Worm (Caenorhabditis elegans): ENCODE data around the gene C08B6.2.

The C08B6.2 gene

DNA sequence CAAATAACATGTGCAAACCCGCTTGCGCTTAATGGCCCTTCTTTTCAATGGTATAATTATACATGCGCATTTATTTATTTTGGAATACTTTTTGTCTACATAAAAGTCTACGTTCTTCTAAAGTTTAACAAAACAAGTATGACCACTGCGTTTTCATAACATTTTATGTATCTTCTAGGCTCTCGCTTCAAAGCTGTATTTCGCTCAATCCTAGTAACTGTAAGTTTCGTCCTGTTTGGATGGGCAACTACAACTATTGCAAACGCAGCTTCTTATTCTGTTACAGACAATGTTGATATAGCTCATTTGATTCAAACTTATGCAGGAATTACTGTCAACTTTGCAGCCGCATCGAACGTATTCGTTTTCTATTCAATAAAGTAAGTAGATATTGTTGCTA, 44.2 kb downstream of the C08B6.2 start, which contains the start of gene srsx-27:
Gene srsx-27 (plus strand): TSS at position 301 of the 400 bp plus-strand sequence.
- no peak for TF ChIP-seq efl-1 (GFP tag; optimal IDR thresholded peaks at IDR 0.05)
- TF ChIP-seq atf-7 (tag; optimal IDR thresholded peaks at IDR 0.05), result no peak
- no peak for TF ChIP-seq akir-1 (GFP tag; optimal IDR thresholded peaks at IDR 0.05)
- TF ChIP-seq F52B5.7 (tag; optimal IDR thresholded peaks at IDR 0.05), result no peak
- TF ChIP-seq C06A6.2 (GFP tag; conservative IDR thresholded peaks at IDR 0.05), result no peak

DNA sequence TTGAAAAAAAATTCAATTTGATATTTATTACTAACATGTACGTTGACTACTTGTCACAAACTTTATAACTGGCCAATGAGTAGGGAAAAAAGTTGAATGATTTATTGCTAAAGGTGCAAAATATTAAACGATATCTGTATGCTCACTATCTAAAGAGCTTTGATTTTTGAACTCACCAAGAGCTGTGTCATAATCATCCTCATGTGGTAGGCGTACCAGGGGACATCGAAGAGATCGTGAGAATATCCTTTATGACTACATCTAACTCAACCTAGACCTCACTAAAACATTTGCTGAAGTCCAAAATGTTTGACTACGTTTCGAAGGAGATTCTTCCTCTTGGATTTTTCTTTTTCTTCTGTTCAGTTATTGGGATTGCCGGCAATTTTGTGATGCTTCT, 46.8 kb downstream of the C08B6.2 start, which contains the start of gene srsx-28:
Gene srsx-28 (plus strand): TSS at position 301 of the 400 bp plus-strand sequence.
- TF ChIP-seq egl-18 (GFP tag; IDR thresholded peaks at IDR 0.05), result no peak
- TF ChIP-seq unc-62 (GFP tag; optimal IDR thresholded peaks at IDR 0.05), result no peak
- TF ChIP-seq aptf-2 (GFP tag; conservative IDR thresholded peaks at IDR 0.05), result no peak
- no peak for TF ChIP-seq nfya-1 (tag; optimal IDR thresholded peaks at IDR 0.05; ENCODE audit: borderline replicate concordance, insufficient read depth)
- TF ChIP-seq Y53F4B.3 (GFP tag; IDR thresholded peaks at IDR 0.05), result no peak
- no peak for TF ChIP-seq egrh-3 (GFP tag; IDR thresholded peaks at IDR 0.05)
- TF ChIP-seq ZK185.1 (tag; optimal IDR thresholded peaks at IDR 0.05; ENCODE audit: poor library complexity, severe bottlenecking), result no peak
- no peak for TF ChIP-seq dox-1 (GFP tag; IDR thresholded peaks at IDR 0.05)
- TF ChIP-seq unc-130 (GFP tag; optimal IDR thresholded peaks at IDR 0.05), result no peak
- no peak for TF ChIP-seq hsf-1 (GFP tag; IDR thresholded peaks at IDR 0.05)
- TF ChIP-seq Y67H2A.10 (GFP tag; conservative IDR thresholded peaks at IDR 0.05), result no peak
- no peak for TF ChIP-seq F37B4.10 (GFP tag; IDR thresholded peaks at IDR 0.05)
- TF ChIP-seq pbrm-1 (GFP tag; IDR thresholded peaks at IDR 0.05), result no peak
- TF ChIP-seq lir-1 (GFP tag; conservative IDR thresholded peaks at IDR 0.05), result no peak
- TF ChIP-seq gei-17 (GFP tag; optimal IDR thresholded peaks at IDR 0.05), result no peak

DNA sequence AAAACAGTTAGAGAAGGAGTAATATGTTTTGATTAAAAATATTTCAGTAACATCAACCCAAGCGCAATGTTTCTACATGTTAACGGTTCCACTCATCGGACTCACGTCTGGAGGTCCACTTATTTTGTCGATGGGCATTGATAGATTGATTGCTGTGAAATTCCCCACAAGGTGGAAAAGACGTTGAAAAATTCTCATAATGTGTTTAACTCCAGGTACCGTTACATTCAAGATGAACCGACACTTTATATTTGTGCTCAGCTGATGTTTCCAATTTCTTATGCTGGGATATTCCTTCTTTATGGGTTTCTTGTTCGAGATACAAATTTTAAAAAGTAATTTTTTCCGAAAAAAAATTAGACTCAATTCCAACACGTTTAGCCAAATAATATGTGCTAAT, 47.6 kb downstream of the C08B6.2 start:
- TF ChIP-seq Y53F4B.3 (GFP tag; IDR thresholded peaks at IDR 0.05), result no peak
- TF ChIP-seq attf-5 (GFP tag; optimal IDR thresholded peaks at IDR 0.05), result no peak
- no peak for TF ChIP-seq Y53G8AR.9 (GFP tag; conservative IDR thresholded peaks at IDR 0.05)
- TF ChIP-seq nhr-120 (GFP tag; IDR thresholded peaks at IDR 0.05), result no peak
- no peak for TF ChIP-seq lsy-27 (tag; optimal IDR thresholded peaks at IDR 0.05; ENCODE audit: borderline replicate concordance, insufficient read depth)
- no peak for TF ChIP-seq sea-2 (GFP tag; IDR thresholded peaks at IDR 0.05)
- TF ChIP-seq dpff-1 (tag; optimal IDR thresholded peaks at IDR 0.05), result no peak
- TF ChIP-seq nfya-2 (GFP tag; IDR thresholded peaks at IDR 0.05), result no peak
- TF ChIP-seq somi-1 (GFP tag; optimal IDR thresholded peaks at IDR 0.05), result no peak
- TF ChIP-seq nhr-27 (tag; optimal IDR thresholded peaks at IDR 0.05), result no peak
- TF ChIP-seq mcd-1 (GFP tag; IDR thresholded peaks at IDR 0.05), result no peak

DNA sequence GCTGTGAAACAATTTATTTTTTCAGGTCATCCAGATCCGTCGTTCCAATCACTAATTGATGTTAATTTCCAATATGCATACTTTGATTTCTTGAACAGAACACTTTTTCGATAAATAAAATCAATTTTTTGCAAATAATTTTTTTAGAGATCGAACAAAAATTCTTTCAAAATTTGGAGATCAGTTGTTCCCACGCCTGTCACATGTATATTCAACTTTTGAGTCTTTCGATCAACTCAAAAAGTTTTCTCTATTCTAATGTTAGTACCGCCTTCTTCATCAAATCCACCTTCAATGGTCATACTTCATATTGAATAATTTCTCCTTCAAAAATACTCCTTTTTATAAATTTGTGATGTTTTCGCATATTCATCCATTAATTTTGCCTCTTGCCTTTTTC, 49.2 kb downstream of the C08B6.2 start, which contains the start of gene srsx-29:
Gene srsx-29 (plus strand): TSS at position 301 of the 400 bp plus-strand sequence.
- TF ChIP-seq F55B11.4 (tag; optimal IDR thresholded peaks at IDR 0.05; ENCODE audit: borderline replicate concordance, insufficient read depth) (no peak), lir-1 (GFP tag; conservative IDR thresholded peaks at IDR 0.05) (no peak), dpff-1 (tag; optimal IDR thresholded peaks at IDR 0.05) (no peak), lin-40 (tag; optimal IDR thresholded peaks at IDR 0.05) (no peak), Y53F4B.3 (GFP tag; IDR thresholded peaks at IDR 0.05) (no peak), bed-1 (GFP tag; IDR thresholded peaks at IDR 0.05) (no peak), nfya-2 (GFP tag; IDR thresholded peaks at IDR 0.05) (no peak)

Measured in whole organism, young adult.